Fruit fly (Drosophila melanogaster) whole organism, embryonic: ENCODE data around the gene kek6.
A peak's percentile ranks its signal among the peaks of the same experiment; 100 is the strongest.

ENCODE experiments used
- Abd-B ChIP-seq: fragments of 200-800 bp; sonication (Bioruptor generic); optimal IDR thresholded peaks from 2 replicates; lab custom pipeline; 2018; ENCODE audit warnings: missing biosample characterization, mild to moderate bottlenecking, missing genetic modification characterization, moderate library complexity
- C15 ChIP-seq: fragments of 200-800 bp; sonication (Bioruptor generic); IDR thresholded peaks from 3 replicates; pipeline ENCODE4 v1.3.6; 2022; ENCODE audit warnings: missing biosample characterization, missing genetic modification characterization
- CG10366 ChIP-seq: fragments of 200-800 bp; sonication (Bioruptor generic); IDR thresholded peaks from 2 replicates; pipeline ENCODE4 v1.3.6; 2022; ENCODE audit warnings: missing biosample characterization, missing genetic modification characterization
- CG11093 ChIP-seq: fragments of 200-800 bp; sonication (Bioruptor generic); IDR thresholded peaks from 3 replicates; pipeline ENCODE4 v1.3.6; 2022; ENCODE audit warnings: missing biosample characterization, missing genetic modification characterization
- CG11247 ChIP-seq: fragments of 200-800 bp; sonication (Bioruptor generic); IDR thresholded peaks from 2 replicates; pipeline ENCODE4 v1.3.6; 2022; ENCODE audit warnings: missing biosample characterization, missing genetic modification characterization
- CG13123 ChIP-seq: fragments of 200-800 bp; sonication (Bioruptor generic); optimal IDR thresholded peaks from 2 replicates; lab custom pipeline; 2016; ENCODE audit warnings: missing biosample characterization, missing genetic modification characterization
- CG15011 ChIP-seq: fragments of 200-800 bp; sonication (Bioruptor generic); optimal IDR thresholded peaks from 3 replicates; lab custom pipeline; 2018; ENCODE audit warnings: missing biosample characterization, mild to moderate bottlenecking, missing genetic modification characterization
- CG15269 ChIP-seq: fragments of 200-800 bp; sonication (Bioruptor generic); optimal IDR thresholded peaks from 2 replicates; lab custom pipeline; 2018; ENCODE audit warnings: missing biosample characterization, mild to moderate bottlenecking, missing genetic modification characterization, moderate library complexity
- CG18262 ChIP-seq: fragments of 200-800 bp; optimal IDR thresholded peaks from 3 replicates; lab custom pipeline; 2019; ENCODE audit warnings: missing biosample characterization, mild to moderate bottlenecking, missing genetic modification characterization, moderate library complexity
- CG2199 ChIP-seq: fragments of 200-800 bp; sonication (Bioruptor generic); IDR thresholded peaks from 3 replicates; pipeline ENCODE4 v1.3.6; 2022; ENCODE audit warnings: missing biosample characterization, missing genetic modification characterization
- CG2875 ChIP-seq: fragments of 200-800 bp; sonication (Bioruptor generic); optimal IDR thresholded peaks from 2 replicates; lab custom pipeline; 2017; ENCODE audit warnings: missing biosample characterization, mild to moderate bottlenecking, missing genetic modification characterization, missing genetic modification reagents
- CG33557 ChIP-seq: fragments of 200-800 bp; sonication (Bioruptor generic); optimal IDR thresholded peaks from 2 replicates; lab custom pipeline; 2019; ENCODE audit warnings: missing biosample characterization, mild to moderate bottlenecking, missing genetic modification characterization, moderate library complexity
- CG3838 ChIP-seq: fragments of 200-800 bp; sonication (Bioruptor generic); optimal IDR thresholded peaks from 3 replicates; lab custom pipeline; 2016; ENCODE audit warnings: missing biosample characterization, missing genetic modification characterization
- CG4360 ChIP-seq: fragments of 200-800 bp; sonication (Bioruptor generic); IDR thresholded peaks from 2 replicates; pipeline ENCODE4 v1.3.6; 2022; ENCODE audit warnings: missing biosample characterization, missing genetic modification characterization
- CG6175 ChIP-seq: fragments of 200-800 bp; sonication (Bioruptor generic); IDR thresholded peaks from 3 replicates; pipeline ENCODE4 v1.3.6; 2022; ENCODE audit warnings: missing biosample characterization, missing genetic modification characterization
- CG7786 ChIP-seq: fragments of 200-800 bp; sonication (Bioruptor generic); optimal IDR thresholded peaks from 2 replicates; lab custom pipeline; 2016; ENCODE audit warnings: missing biosample characterization, missing genetic modification characterization
- CG9817 ChIP-seq: fragments of 200-800 bp; sonication (Bioruptor generic); optimal IDR thresholded peaks from 2 replicates; lab custom pipeline; 2018; ENCODE audit warnings: missing biosample characterization, mild to moderate bottlenecking, missing genetic modification characterization, moderate library complexity
- Dip2 ChIP-seq: fragments of 200-800 bp; sonication (Bioruptor generic); IDR thresholded peaks from 2 replicates; pipeline ENCODE4 v1.3.6; 2022; ENCODE audit warnings: missing biosample characterization, missing genetic modification characterization
- Dp ChIP-seq: fragments of 200-800 bp; sonication (Bioruptor generic); optimal IDR thresholded peaks from 2 replicates; lab custom pipeline; 2018; ENCODE audit warnings: missing biosample characterization, mild to moderate bottlenecking, missing genetic modification characterization, moderate library complexity
- HLH3B ChIP-seq: fragments of 200-800 bp; sonication (Bioruptor generic); IDR thresholded peaks from 2 replicates; pipeline ENCODE4 v1.3.6; 2022; ENCODE audit warnings: missing biosample characterization, missing genetic modification characterization
- Nf-YB ChIP-seq: fragments of 200-800 bp; sonication (Bioruptor generic); optimal IDR thresholded peaks from 3 replicates; lab custom pipeline; 2019; ENCODE audit warnings: missing biosample characterization, mild to moderate bottlenecking, missing genetic modification characterization, moderate library complexity
- Poxn ChIP-seq: fragments of 200-800 bp; sonication (Bioruptor generic); IDR thresholded peaks from 2 replicates; pipeline ENCODE4 v1.3.6; 2022; ENCODE audit warnings: missing biosample characterization, missing genetic modification characterization
- Side ChIP-seq: fragments of 200-800 bp; sonication (Bioruptor generic); optimal IDR thresholded peaks from 2 replicates; lab custom pipeline; 2016; ENCODE audit warnings: missing biosample characterization, missing genetic modification characterization
- Sox102F ChIP-seq: fragments of 200-800 bp; sonication (Bioruptor generic); optimal IDR thresholded peaks from 2 replicates; lab custom pipeline; 2018; ENCODE audit warnings: missing biosample characterization, mild to moderate bottlenecking, missing genetic modification characterization, moderate library complexity
- Sry-δ ChIP-seq: fragments of 200-800 bp; sonication (Bioruptor generic); optimal IDR thresholded peaks from 2 replicates; lab custom pipeline; 2016; ENCODE audit warnings: missing biosample characterization, missing genetic modification characterization
- Xrp1 ChIP-seq: fragments of 200-800 bp; sonication (Bioruptor generic); IDR thresholded peaks from 2 replicates; pipeline ENCODE4 v1.3.6; 2022; ENCODE audit warnings: missing biosample characterization, missing genetic modification characterization
- YL-1 ChIP-seq: fragments of 200-800 bp; sonication (Bioruptor generic); optimal IDR thresholded peaks from 3 replicates; lab custom pipeline; 2017; ENCODE audit warnings: missing biosample characterization, mild to moderate bottlenecking, missing genetic modification characterization
- abd-A ChIP-seq: fragments of 200-800 bp; sonication (Bioruptor generic); optimal IDR thresholded peaks from 3 replicates; lab custom pipeline; 2019; ENCODE audit warnings: missing biosample characterization, mild to moderate bottlenecking, missing genetic modification characterization, moderate library complexity
- aop ChIP-seq: fragments of 200-800 bp; sonication (Bioruptor generic); IDR thresholded peaks from 2 replicates; pipeline ENCODE4 v1.3.6; 2022; ENCODE audit warnings: missing biosample characterization, missing genetic modification characterization
- bigmax ChIP-seq: fragments of 200-800 bp; sonication (Bioruptor generic); optimal IDR thresholded peaks from 2 replicates; lab custom pipeline; 2018; ENCODE audit warnings: missing biosample characterization, mild to moderate bottlenecking, missing genetic modification characterization
- da ChIP-seq: fragments of 200-800 bp; sonication (Bioruptor generic); optimal IDR thresholded peaks from 2 replicates; lab custom pipeline; 2016; ENCODE audit warnings: missing biosample characterization, missing genetic modification characterization
- dati ChIP-seq: fragments of 200-800 bp; sonication (Bioruptor generic); IDR thresholded peaks from 2 replicates; pipeline ENCODE4 v1.3.6; 2022; ENCODE audit warnings: missing biosample characterization, missing genetic modification characterization
- dm ChIP-seq: fragments of 200-800 bp; sonication (Bioruptor generic); optimal IDR thresholded peaks from 3 replicates; lab custom pipeline; 2016; ENCODE audit warnings: missing biosample characterization, missing genetic modification characterization
- exex ChIP-seq: fragments of 200-800 bp; sonication (Bioruptor generic); optimal IDR thresholded peaks from 4 replicates; lab custom pipeline; 2018; ENCODE audit warnings: missing biosample characterization, mild to moderate bottlenecking, missing genetic modification characterization, moderate library complexity
- fd3F ChIP-seq: fragments of 200-800 bp; sonication (Bioruptor generic); optimal IDR thresholded peaks from 2 replicates; lab custom pipeline; 2018; ENCODE audit warnings: missing biosample characterization, mild to moderate bottlenecking, missing genetic modification characterization, moderate library complexity
- fd96Cb ChIP-seq: fragments of 200-800 bp; sonication (Bioruptor generic); optimal IDR thresholded peaks from 2 replicates; lab custom pipeline; 2018; ENCODE audit warnings: missing biosample characterization, mild to moderate bottlenecking, missing genetic modification characterization, moderate library complexity
- ham ChIP-seq: fragments of 200-800 bp; sonication (Bioruptor generic); IDR thresholded peaks from 2 replicates; pipeline ENCODE4 v1.3.6; 2022; ENCODE audit warnings: missing biosample characterization, missing genetic modification characterization
- insv ChIP-seq, 2 experiments: fragments of 200-800 bp; sonication (Bioruptor generic); optimal IDR thresholded peaks; 3 replicates each; lab custom pipeline; 2016 to 2018; ENCODE audit warnings: missing biosample characterization in 2 of 2, missing genetic modification characterization in 2 of 2
- kay ChIP-seq: fragments of 200-800 bp; sonication (Bioruptor generic); optimal IDR thresholded peaks from 2 replicates; lab custom pipeline; 2016; ENCODE audit warnings: missing biosample characterization, missing genetic modification characterization
- lov ChIP-seq, 2 experiments: fragments of 200-800 bp in 1 of 2; fragments of >200 bp in 1 of 2; sonication (Bioruptor generic) in 1 of 2; IDR thresholded peaks in 1 of 2; optimal IDR thresholded peaks in 1 of 2; 2 replicates in 1 of 2; 3 replicates in 1 of 2; pipeline versions ENCODE4 v1.3.6 to Lab custom; 2017 to 2022; ENCODE audit warnings: missing biosample characterization in 1 of 2, missing genetic modification characterization in 1 of 2
- nom ChIP-seq: fragments of 200-800 bp; sonication (Bioruptor generic); optimal IDR thresholded peaks from 2 replicates; lab custom pipeline; 2017; ENCODE audit warnings: missing biosample characterization, missing genetic modification characterization, mild to moderate bottlenecking, moderate library complexity, missing genetic modification reagents
- oc ChIP-seq: fragments of 200-800 bp; sonication (Bioruptor generic); optimal IDR thresholded peaks from 2 replicates; lab custom pipeline; 2018; ENCODE audit warnings: missing biosample characterization, mild to moderate bottlenecking, missing genetic modification characterization, moderate library complexity
- pfk ChIP-seq: fragments of 200-800 bp; sonication (Bioruptor generic); optimal IDR thresholded peaks from 2 replicates; lab custom pipeline; 2018; ENCODE audit warnings: missing biosample characterization, mild to moderate bottlenecking, missing genetic modification characterization, moderate library complexity
- pho ChIP-seq: fragments of 200-800 bp; sonication (Bioruptor generic); optimal IDR thresholded peaks from 2 replicates; lab custom pipeline; 2016; ENCODE audit warnings: missing biosample characterization, missing genetic modification characterization
- row ChIP-seq: fragments of 200-800 bp; sonication (Bioruptor generic); IDR thresholded peaks from 3 replicates; pipeline ENCODE4 v1.3.6; 2022; ENCODE audit warnings: missing biosample characterization, missing genetic modification characterization
- sima ChIP-seq: fragments of 200-800 bp; sonication (Bioruptor generic); optimal IDR thresholded peaks from 2 replicates; lab custom pipeline; 2016; ENCODE audit warnings: missing biosample characterization, missing genetic modification characterization
- slou ChIP-seq: fragments of 200-800 bp; sonication (Bioruptor generic); optimal IDR thresholded peaks from 3 replicates; lab custom pipeline; 2016; ENCODE audit warnings: missing biosample characterization, missing genetic modification characterization
- tio ChIP-seq: fragments of 200-800 bp; sonication (Bioruptor generic); optimal IDR thresholded peaks from 2 replicates; lab custom pipeline; 2017; ENCODE audit warnings: missing biosample characterization, missing genetic modification characterization, inconsistent platforms
- wor ChIP-seq: fragments of 200-800 bp; sonication (Bioruptor generic); IDR thresholded peaks from 2 replicates; pipeline ENCODE4 v1.3.6; 2022; ENCODE audit warnings: missing biosample characterization, missing genetic modification characterization
- z ChIP-seq: fragments of 200-800 bp; sonication (Bioruptor generic); IDR thresholded peaks from 3 replicates; pipeline ENCODE4 v1.3.6; 2022; ENCODE audit warnings: missing biosample characterization, missing genetic modification characterization
- zf30C ChIP-seq: fragments of 200-800 bp; sonication (Bioruptor generic); optimal IDR thresholded peaks from 3 replicates; lab custom pipeline; 2018; ENCODE audit warnings: missing biosample characterization, mild to moderate bottlenecking, missing genetic modification characterization

The kek6 gene

dm6 chr3R:31616001-31616400, 5.9 kb upstream of the kek6 start, which contains the start of the genes Mnat9 and CG1792 (continued):
- TF ChIP-seq C15 (GFP tag; lab: Robert Waterston, UW) (peak; percentile 98), z (GFP tag; lab: Robert Waterston, UW) (peak; percentile 80), CG18262 (tag; lab: Kevin White, UChicago) (peak; percentile 97), CG6175 (GFP tag; lab: Robert Waterston, UW) (peak; percentile 98), CG2199 (peak; percentile 99), CG13123 (GFP tag; lab: Kevin White, UChicago) (peak; percentile 97), YL-1 (GFP tag; lab: Kevin White, UChicago) (peak; percentile 96), Nf-YB (GFP tag; lab: Kevin White, UChicago) (peak; percentile 87), kay (GFP tag; lab: Kevin White, UChicago) (peak; percentile 97), CG7786 (GFP tag; lab: Kevin White, UChicago) (peak; percentile 99), CG15269 (tag; lab: Kevin White, UChicago) (peak; percentile 98), Abd-B (GFP tag; lab: Kevin White, UChicago) (peak; percentile 99), CG15011 (GFP tag; lab: Kevin White, UChicago) (peak; percentile 94), CG2875 (GFP tag; lab: Kevin White, UChicago) (peak; percentile 95), abd-A (tag; lab: Kevin White, UChicago) (no peak), sima (GFP tag; lab: Kevin White, UChicago) (peak; percentile 94), row (GFP tag; lab: Robert Waterston, UW) (peak; percentile 99), CG11247 (GFP tag; lab: Robert Waterston, UW) (peak; percentile 100), oc (tag; lab: Kevin White, UChicago) (peak; percentile 98), Side (peak; percentile 97), CG9817 (tag; lab: Kevin White, UChicago) (peak; percentile 98), aop (GFP tag; lab: Robert Waterston, UW) (peak; percentile 98), Dip2 (GFP tag; lab: Robert Waterston, UW) (peak; percentile 65), Sox102F (GFP tag; lab: Kevin White, UChicago) (peak; percentile 99), ham (peak; percentile 96), fd3F (GFP tag; lab: Kevin White, UChicago) (peak; percentile 98), CG11093 (GFP tag; lab: Robert Waterston, UW) (peak; percentile 98), Sry-δ (GFP tag; lab: Kevin White, UChicago) (peak; percentile 78), pfk (GFP tag; lab: Kevin White, UChicago) (peak; percentile 62), bigmax (GFP tag; lab: Kevin White, UChicago) (peak; percentile 78), CG4360 (peak; percentile 88), CG10366 (GFP tag; lab: Robert Waterston, UW) (peak; percentile 100), dati (peak; percentile 99), fd96Cb (peak; percentile 99), Poxn (GFP tag; lab: Robert Waterston, UW) (peak; percentile 96), lov (optimal IDR thresholded peaks at IDR 0.05; lab: Kevin White, UChicago) (no peak), lov (GFP tag; IDR thresholded peaks at IDR 0.05; lab: Robert Waterston, UW) (peak; percentile 99), CG33557 (GFP tag; lab: Kevin White, UChicago) (peak; percentile 87), insv (GFP tag; optimal IDR thresholded peaks at IDR 0.05; lab: Kevin White, UChicago) (peak; percentile 23 to 65), CG3838 (GFP tag; lab: Kevin White, UChicago) (peak; percentile 97), dm (GFP tag; lab: Kevin White, UChicago) (peak; percentile 97), slou (GFP tag; lab: Kevin White, UChicago) (peak; percentile 97), exex (tag; lab: Kevin White, UChicago) (peak; percentile 86), da (GFP tag; lab: Kevin White, UChicago) (peak; percentile 98), Xrp1 (peak; percentile 99), pho (GFP tag; lab: Kevin White, UChicago) (peak; percentile 98), Dp (peak; percentile 47), wor (GFP tag; lab: Robert Waterston, UW) (peak; percentile 98), zf30C (peak; percentile 83), HLH3B (peak; percentile 99), tio (peak; percentile 99), nom (peak; percentile 91)
